Worm (Caenorhabditis elegans) whole organism, L2 larva: ENCODE measurements around the gene srv-5.

Source experiments
- C34F6.9 ChIP-seq: fragments of 150-350 bp; optimal IDR thresholded peaks from 2 replicates; lab custom pipeline; 2014; ENCODE audit warnings: missing biosample characterization, missing genetic modification characterization
- F13H6.1 ChIP-seq: sonication (generic microtip); optimal IDR thresholded peaks from 2 replicates; lab custom pipeline; 2016; ENCODE audit warnings: missing genetic modification characterization, missing compliant biosample characterization
- R02D3.7 ChIP-seq: fragments of 150-350 bp; optimal IDR thresholded peaks from 2 replicates; lab custom pipeline; 2014; ENCODE audit warnings: missing biosample characterization, missing genetic modification characterization
- Y55F3AM.14 ChIP-seq: fragments of 200-800 bp; sonication (Bioruptor generic); optimal IDR thresholded peaks from 2 replicates; lab custom pipeline; 2018; ENCODE audit warnings: mild to moderate bottlenecking, missing genetic modification characterization, missing compliant biosample characterization
- ZK546.5 ChIP-seq: sonication (generic microtip); optimal IDR thresholded peaks from 2 replicates; lab custom pipeline; 2017; ENCODE audit warnings: missing biosample characterization, missing genetic modification characterization
- alr-1 ChIP-seq: fragments of 150-350 bp; optimal IDR thresholded peaks from 2 replicates; lab custom pipeline; 2014; ENCODE audit warnings: missing biosample characterization, missing genetic modification characterization
- aly-2 ChIP-seq: fragments of 150-350 bp; optimal IDR thresholded peaks from 2 replicates; lab custom pipeline; 2014; ENCODE audit warnings: missing biosample characterization, missing genetic modification characterization
- ama-1 ChIP-seq: fragments of 150-350 bp; optimal IDR thresholded peaks from 2 replicates; lab custom pipeline; 2018; ENCODE audit warnings: inconsistent platforms
- blmp-1 ChIP-seq: sonication (generic microtip); optimal IDR thresholded peaks from 2 replicates; lab custom pipeline; 2017; ENCODE audit warnings: missing genetic modification characterization, mild to moderate bottlenecking, missing compliant biosample characterization, antibody characterized with exemption, moderate library complexity; ENCODE audit not compliant: insufficient read depth
- ceh-16 ChIP-seq: fragments of 150-350 bp; optimal IDR thresholded peaks from 2 replicates; lab custom pipeline; 2014; ENCODE audit warnings: missing biosample characterization, missing genetic modification characterization
- ceh-82 ChIP-seq: fragments of 150-350 bp; optimal IDR thresholded peaks from 2 replicates; lab custom pipeline; 2014; ENCODE audit warnings: missing biosample characterization, missing genetic modification characterization
- crh-2 ChIP-seq: sonication (generic microtip); optimal IDR thresholded peaks from 2 replicates; lab custom pipeline; 2017; ENCODE audit warnings: missing biosample characterization, missing genetic modification characterization
- dmd-4 ChIP-seq: sonication (generic microtip); optimal IDR thresholded peaks from 2 replicates; lab custom pipeline; 2017; ENCODE audit warnings: missing biosample characterization, missing genetic modification characterization
- egl-27 ChIP-seq: sonication (generic microtip); optimal IDR thresholded peaks from 3 replicates; lab custom pipeline; 2017; ENCODE audit warnings: missing biosample characterization, missing genetic modification reagents, missing genetic modification characterization
- elt-1 ChIP-seq: fragments of 150-350 bp; optimal IDR thresholded peaks from 2 replicates; lab custom pipeline; 2014; ENCODE audit warnings: missing biosample characterization, missing genetic modification characterization
- elt-3 ChIP-seq: sonication (generic microtip); optimal IDR thresholded peaks from 2 replicates; lab custom pipeline; 2017; ENCODE audit warnings: missing biosample characterization, missing genetic modification characterization
- fos-1 ChIP-seq: fragments of 150-350 bp; optimal IDR thresholded peaks from 2 replicates; lab custom pipeline; 2014; ENCODE audit warnings: missing biosample characterization, missing genetic modification characterization
- gmeb-1 ChIP-seq: fragments of 150-350 bp; optimal IDR thresholded peaks from 2 replicates; lab custom pipeline; 2014; ENCODE audit warnings: missing biosample characterization, missing genetic modification characterization
- lin-11 ChIP-seq: fragments of 150-350 bp; sonication (generic microtip); optimal IDR thresholded peaks from 2 replicates; lab custom pipeline; 2014; ENCODE audit warnings: missing biosample characterization, missing genetic modification characterization, inconsistent platforms, mixed read lengths
- lin-13 ChIP-seq: fragments of 150-350 bp; optimal IDR thresholded peaks from 2 replicates; lab custom pipeline; 2014; ENCODE audit warnings: missing biosample characterization, missing genetic modification reagents, missing genetic modification characterization
- lin-39 ChIP-seq: fragments of 150-350 bp; optimal IDR thresholded peaks from 2 replicates; lab custom pipeline; 2014; ENCODE audit warnings: missing biosample characterization, missing genetic modification reagents, missing genetic modification characterization
- lsy-2 ChIP-seq, 2 experiments: fragments of 150-350 bp in 1 of 2; sonication (generic microtip) in 1 of 2; optimal IDR thresholded peaks; 2 replicates each; lab custom pipeline; 2014 to 2017; ENCODE audit warnings: missing biosample characterization in 2 of 2, missing genetic modification characterization in 2 of 2
- mab-5 ChIP-seq: fragments of 150-350 bp; optimal IDR thresholded peaks from 2 replicates; lab custom pipeline; 2014; ENCODE audit warnings: missing biosample characterization, missing genetic modification characterization
- mbf-1 ChIP-seq: sonication (generic microtip); optimal IDR thresholded peaks from 2 replicates; lab custom pipeline; 2017; ENCODE audit warnings: missing biosample characterization, missing genetic modification characterization
- mdl-1 ChIP-seq, 2 experiments: fragments of 150-350 bp in 1 of 2; sonication (generic microtip) in 1 of 2; optimal IDR thresholded peaks; 2 replicates each; lab custom pipeline; 2017; ENCODE audit warnings: missing biosample characterization in 2 of 2, missing genetic modification characterization in 2 of 2
- nhr-10 ChIP-seq: sonication (generic microtip); optimal IDR thresholded peaks from 2 replicates; lab custom pipeline; 2017; ENCODE audit warnings: missing biosample characterization, missing genetic modification characterization
- nhr-11 ChIP-seq: fragments of 150-350 bp; optimal IDR thresholded peaks from 2 replicates; lab custom pipeline; 2014; ENCODE audit warnings: missing biosample characterization, missing genetic modification characterization
- nhr-12 ChIP-seq: fragments of 150-350 bp; optimal IDR thresholded peaks from 2 replicates; lab custom pipeline; 2014; ENCODE audit warnings: missing biosample characterization, missing genetic modification characterization
- nhr-129 ChIP-seq: fragments of 150-350 bp; optimal IDR thresholded peaks from 2 replicates; lab custom pipeline; 2014; ENCODE audit warnings: missing biosample characterization, missing genetic modification characterization
- nhr-21 ChIP-seq: fragments of 150-350 bp; optimal IDR thresholded peaks from 2 replicates; lab custom pipeline; 2014; ENCODE audit warnings: missing biosample characterization, missing genetic modification characterization
- nhr-23 ChIP-seq: fragments of 150-350 bp; optimal IDR thresholded peaks from 2 replicates; lab custom pipeline; 2014; ENCODE audit warnings: missing biosample characterization, missing genetic modification reagents, missing genetic modification characterization
- nhr-237 ChIP-seq: fragments of 150-350 bp; optimal IDR thresholded peaks from 2 replicates; lab custom pipeline; 2014; ENCODE audit warnings: missing biosample characterization, missing genetic modification characterization
- nhr-25 ChIP-seq: fragments of 150-350 bp; sonication (generic microtip); optimal IDR thresholded peaks from 3 replicates; lab custom pipeline; 2014; ENCODE audit warnings: missing biosample characterization, missing genetic modification characterization
- nhr-77 ChIP-seq: fragments of 150-350 bp; optimal IDR thresholded peaks from 2 replicates; lab custom pipeline; 2014; ENCODE audit warnings: missing biosample characterization, missing genetic modification characterization
- sem-4 ChIP-seq: fragments of 150-350 bp; optimal IDR thresholded peaks from 2 replicates; lab custom pipeline; 2014; ENCODE audit warnings: missing biosample characterization, missing genetic modification reagents, missing genetic modification characterization
- skn-1 ChIP-seq: sonication (generic microtip); optimal IDR thresholded peaks from 2 replicates; lab custom pipeline; 2017; ENCODE audit warnings: missing biosample characterization, missing genetic modification characterization
- sma-3 ChIP-seq: sonication (generic microtip); optimal IDR thresholded peaks from 2 replicates; lab custom pipeline; 2016; ENCODE audit warnings: missing genetic modification reagents, missing genetic modification characterization, missing compliant biosample characterization
- sma-9 ChIP-seq, 2 experiments: fragments of 150-350 bp in 1 of 2; sonication (generic microtip) in 1 of 2; optimal IDR thresholded peaks; 2 replicates each; lab custom pipeline; 2014 to 2016; ENCODE audit warnings: missing genetic modification characterization in 2 of 2, mild to moderate bottlenecking in 1 of 2, missing biosample characterization in 1 of 2, missing compliant biosample characterization in 1 of 2, missing genetic modification reagents in 1 of 2, moderate library complexity in 1 of 2
- snpc-4 ChIP-seq: fragments of 150-350 bp; optimal IDR thresholded peaks from 2 replicates; lab custom pipeline; 2014; ENCODE audit warnings: missing biosample characterization, missing genetic modification characterization
- unc-39 ChIP-seq: fragments of 150-350 bp; optimal IDR thresholded peaks from 2 replicates; lab custom pipeline; 2014; ENCODE audit warnings: missing biosample characterization, missing genetic modification characterization
- unc-55 ChIP-seq: fragments of 150-350 bp; sonication (generic microtip); optimal IDR thresholded peaks from 3 replicates; lab custom pipeline; 2014; ENCODE audit warnings: missing biosample characterization, missing genetic modification reagents, missing genetic modification characterization
- zag-1 ChIP-seq: fragments of 150-350 bp; optimal IDR thresholded peaks from 2 replicates; lab custom pipeline; 2014; ENCODE audit warnings: missing biosample characterization, missing genetic modification characterization
- ztf-1 ChIP-seq: fragments of 200-800 bp; sonication (Bioruptor generic); conservative IDR thresholded peaks from 2 replicates; pipeline ENCODE4 v1.3.6; 2022; ENCODE audit warnings: missing genetic modification characterization, missing compliant biosample characterization
- ztf-11 ChIP-seq: sonication (generic microtip); optimal IDR thresholded peaks from 2 replicates; lab custom pipeline; 2017; ENCODE audit warnings: missing biosample characterization, missing genetic modification characterization
- ztf-4 ChIP-seq: fragments of 150-350 bp; optimal IDR thresholded peaks from 2 replicates; lab custom pipeline; 2014; ENCODE audit warnings: missing biosample characterization, missing genetic modification characterization

The srv-5 gene

DNA sequence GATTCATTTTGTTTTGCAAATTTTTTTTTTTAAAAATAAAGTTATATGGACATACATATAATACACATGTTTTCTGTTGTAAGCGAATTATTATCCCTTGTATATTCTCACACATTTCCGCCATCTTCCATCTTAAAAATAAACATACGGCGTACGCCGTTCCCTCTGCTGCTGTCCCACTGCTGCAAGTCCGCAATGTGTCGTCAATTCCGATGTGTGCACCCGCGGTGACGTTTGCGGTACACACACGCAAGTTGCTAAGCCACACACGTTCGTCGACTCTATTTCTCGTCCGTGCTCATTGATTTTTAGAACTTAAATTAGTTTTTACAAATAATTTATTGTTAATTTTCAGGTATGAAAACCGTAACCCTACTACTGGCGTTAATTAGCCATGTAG is 8.2 kb downstream of the srv-5 start, which contains the start of gene C52B9.4:
TSS of gene C52B9.4 (plus strand) at position 356 of the 400 bp plus-strand sequence.
- TF ChIP-seq fos-1: peak; percentile 7
- no peak for TF ChIP-seq nhr-237
- no peak for TF ChIP-seq elt-1 (tag; lab: Kevin White, UChicago)
- TF ChIP-seq crh-2 (tag; lab: Kevin White, UChicago): peak; percentile 84
- TF ChIP-seq F13H6.1 (tag; lab: Kevin White, UChicago): peak; percentile 39
- peak in 1 of 2 experiments; percentile 56 for TF ChIP-seq lsy-2 (tag; optimal IDR thresholded peaks at IDR 0.05; lab: Kevin White, UChicago)
- peak; percentile 45 for TF ChIP-seq C34F6.9 (tag; lab: Kevin White, UChicago)
- peak; percentile 19 for TF ChIP-seq gmeb-1 (tag; lab: Kevin White, UChicago)
- peak; percentile 14 for TF ChIP-seq egl-27 (tag; lab: Kevin White, UChicago)
- TF ChIP-seq Y55F3AM.14: no peak
- peak; percentile 9 for TF ChIP-seq nhr-25 (tag; lab: Kevin White, UChicago)
- peak; percentile 35 for TF ChIP-seq nhr-129 (tag; lab: Kevin White, UChicago)
- TF ChIP-seq sma-3: peak; percentile 48
- peak; percentile 40 for TF ChIP-seq lin-11 (tag; lab: Kevin White, UChicago)
- TF ChIP-seq sma-9 (GFP tag; optimal IDR thresholded peaks at IDR 0.05; lab: Kevin White, UChicago): peak; percentile 42
- no peak for TF ChIP-seq sma-9 (tag; optimal IDR thresholded peaks at IDR 0.05; lab: Kevin White, UChicago)
- no peak for TF ChIP-seq nhr-21 (tag; lab: Kevin White, UChicago)
- peak; percentile 50 for TF ChIP-seq unc-55 (GFP tag; lab: Kevin White, UChicago)

DNA sequence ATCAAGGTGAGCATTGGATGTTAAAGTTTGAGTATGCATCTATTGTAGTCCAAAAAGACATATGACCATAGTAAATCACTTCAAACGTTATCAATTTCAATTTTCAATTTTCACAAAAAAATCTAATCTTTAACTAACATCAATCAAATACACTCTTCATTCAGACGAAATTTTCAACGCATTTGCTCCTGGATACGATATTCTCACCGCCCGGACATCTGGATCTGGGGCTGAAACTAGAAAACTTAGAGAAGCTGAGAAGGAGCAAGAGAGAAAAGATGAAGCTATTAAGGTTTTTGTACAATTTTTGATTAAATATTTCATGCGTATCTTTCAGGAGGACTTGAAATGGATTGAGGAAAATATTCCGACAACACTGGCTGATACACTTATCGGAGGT is 11.7 kb downstream of the srv-5 start:
- TF ChIP-seq nhr-25 (tag; lab: Kevin White, UChicago): no peak
- TF ChIP-seq lsy-2 (tag; optimal IDR thresholded peaks at IDR 0.05; lab: Kevin White, UChicago): no peak
- TF ChIP-seq skn-1 (tag; lab: Kevin White, UChicago): no peak
- TF ChIP-seq lin-13 (GFP tag; lab: Kevin White, UChicago): no peak
- TF ChIP-seq blmp-1 (tag; lab: Kevin White, UChicago): no peak
- TF ChIP-seq dmd-4 (tag; lab: Kevin White, UChicago): no peak
- no peak for TF ChIP-seq R02D3.7 (tag; lab: Kevin White, UChicago)
- TF ChIP-seq ztf-1: no peak
- TF ChIP-seq nhr-23 (tag; lab: Kevin White, UChicago): no peak
- no peak for TF ChIP-seq egl-27 (tag; lab: Kevin White, UChicago)
- no peak for TF ChIP-seq gmeb-1 (tag; lab: Kevin White, UChicago)
- TF ChIP-seq nhr-237: no peak
- no peak for TF ChIP-seq nhr-10 (tag; lab: Kevin White, UChicago)
- no peak for TF ChIP-seq unc-39 (tag; lab: Kevin White, UChicago)
- TF ChIP-seq ceh-82 (tag; lab: Kevin White, UChicago): no peak
- TF ChIP-seq, all 48 proteins: peak for 0

DNA sequence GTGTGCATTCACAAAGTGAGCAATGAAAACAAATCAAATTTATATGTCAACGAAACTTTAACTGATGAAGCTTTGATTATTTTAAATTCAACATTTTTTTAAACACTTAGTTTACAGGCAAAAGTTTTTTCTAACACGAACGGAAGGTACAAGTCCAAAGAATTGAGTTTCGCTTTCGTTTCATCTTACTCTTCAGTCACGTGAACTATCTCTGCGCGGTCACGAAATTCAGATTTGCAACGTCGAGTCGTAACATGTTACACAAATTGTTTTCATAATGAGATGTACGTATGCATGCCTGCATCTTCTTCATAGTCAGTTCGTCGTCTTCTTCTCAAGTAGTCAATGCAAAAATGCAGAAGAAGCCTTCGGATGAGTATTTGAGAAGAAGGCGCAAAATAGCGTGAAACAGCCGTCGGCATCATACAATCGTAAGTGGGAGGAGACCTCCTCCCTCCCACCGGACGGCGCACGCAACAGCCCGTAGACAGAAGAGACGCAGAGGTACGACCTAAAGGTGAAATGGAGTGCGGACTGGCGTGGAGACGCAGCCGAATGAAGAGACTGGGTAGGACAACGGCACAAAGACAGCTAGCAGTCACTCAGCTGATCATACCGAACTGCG is 13.2 kb downstream of the srv-5 start, which contains the start of gene coel-1:
TSS of gene coel-1 (plus strand) at position 381 of the 625 bp plus-strand sequence.
- no peak for TF ChIP-seq ceh-16 (tag; lab: Kevin White, UChicago)
- TF ChIP-seq sem-4 (tag; lab: Kevin White, UChicago): peak; percentile 29
- TF ChIP-seq skn-1 (tag; lab: Kevin White, UChicago): no peak
- no peak for TF ChIP-seq mbf-1 (tag; lab: Kevin White, UChicago)
- no peak for TF ChIP-seq aly-2
- TF ChIP-seq ztf-11 (tag; lab: Kevin White, UChicago): no peak
- TF ChIP-seq gmeb-1 (tag; lab: Kevin White, UChicago): no peak
- TF ChIP-seq nhr-25 (tag; lab: Kevin White, UChicago): peak; percentile 64
- no peak for TF ChIP-seq lin-11 (tag; lab: Kevin White, UChicago)
- TF ChIP-seq lin-39 (tag; lab: Kevin White, UChicago): no peak
- no peak for TF ChIP-seq lin-13 (GFP tag; lab: Kevin White, UChicago)
- TF ChIP-seq nhr-23 (tag; lab: Kevin White, UChicago): no peak
- TF ChIP-seq nhr-12 (tag; lab: Kevin White, UChicago): no peak
- no peak for TF ChIP-seq snpc-4 (tag; lab: Kevin White, UChicago)
- TF ChIP-seq alr-1 (tag; lab: Kevin White, UChicago): no peak
- TF ChIP-seq ztf-1: no peak
- no peak for TF ChIP-seq mab-5 (tag; lab: Kevin White, UChicago)
- TF ChIP-seq elt-3 (tag; lab: Kevin White, UChicago): no peak
- TF ChIP-seq Y55F3AM.14: no peak
- TF ChIP-seq sma-3: peak; percentile 24
- TF ChIP-seq nhr-237: no peak
- TF ChIP-seq R02D3.7 (tag; lab: Kevin White, UChicago): no peak
- TF ChIP-seq dmd-4 (tag; lab: Kevin White, UChicago): no peak
- TF ChIP-seq crh-2 (tag; lab: Kevin White, UChicago): peak; percentile 30
- TF ChIP-seq nhr-77 (tag; lab: Kevin White, UChicago): no peak
- no peak for TF ChIP-seq nhr-21 (tag; lab: Kevin White, UChicago)
- no peak for TF ChIP-seq nhr-10 (tag; lab: Kevin White, UChicago)
- peak; percentile 43 for TF ChIP-seq fos-1
- no peak for TF ChIP-seq ceh-82 (tag; lab: Kevin White, UChicago)
- TF ChIP-seq elt-1 (tag; lab: Kevin White, UChicago): no peak
- peak; percentile 4 for TF ChIP-seq ama-1 (lab: Kevin White, UChicago)
- no peak for TF ChIP-seq nhr-11 (tag; lab: Kevin White, UChicago)
- no peak for TF ChIP-seq ZK546.5 (tag; lab: Kevin White, UChicago)
- peak in 1 of 2 experiments; percentile 10 for TF ChIP-seq lsy-2 (tag; optimal IDR thresholded peaks at IDR 0.05; lab: Kevin White, UChicago)
- no peak for TF ChIP-seq zag-1 (tag; lab: Kevin White, UChicago)
- no peak for TF ChIP-seq ztf-4 (tag; lab: Kevin White, UChicago)
- TF ChIP-seq mdl-1 (tag; optimal IDR thresholded peaks at IDR 0.05; lab: Kevin White, UChicago): no peak
- peak; percentile 82 for TF ChIP-seq nhr-129 (tag; lab: Kevin White, UChicago)
- TF ChIP-seq C34F6.9 (tag; lab: Kevin White, UChicago): peak; percentile 67
